Worm (Caenorhabditis elegans) whole organism, L4/young adult: ENCODE results near the gene rom-2.

Experiments
- W03F9.2 ChIP-seq: fragments of 150-350 bp; optimal IDR thresholded peaks from 2 replicates; lab custom pipeline; 2014; ENCODE audit warnings: missing biosample characterization, missing genetic modification characterization
- him-1 ChIP-seq: sonication (generic microtip); optimal IDR thresholded peaks from 2 replicates; lab custom pipeline; 2016; ENCODE audit warnings: missing genotype, missing genetic modification reagents, missing genetic modification characterization, missing compliant biosample characterization

DNA sequence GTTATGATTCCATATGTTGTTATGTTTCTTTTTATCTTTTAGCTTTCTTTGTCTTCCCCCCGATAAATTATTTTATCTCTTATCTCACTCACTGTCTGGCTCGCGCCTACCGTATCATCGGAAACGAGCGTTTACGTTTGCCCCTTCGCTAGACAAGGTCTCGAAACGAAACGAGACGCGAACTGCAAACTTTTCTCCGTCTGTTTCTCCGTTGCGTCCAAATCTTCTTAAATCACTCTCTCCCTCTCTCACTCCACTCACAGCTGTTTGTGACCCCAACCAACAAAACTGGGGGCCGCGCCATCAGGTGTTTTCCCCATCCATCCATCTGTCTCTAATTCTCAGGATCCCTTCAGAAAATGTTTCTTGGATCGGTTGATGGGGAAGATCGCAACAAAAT, 24.7 kb upstream of the rom-2 start:
- TF ChIP-seq him-1 (tag; lab: Kevin White, UChicago) (no peak), W03F9.2 (tag; lab: Kevin White, UChicago) (no peak)
